Worm (Caenorhabditis elegans) whole organism, midembryonic: ENCODE results near the gene H01G02.3.

ENCODE experiments used
- T22C8.4 ChIP-seq: fragments of 200-800 bp; sonication (Bioruptor generic); IDR thresholded peaks from 2 replicates; pipeline ENCODE4 v1.3.6; 2022; ENCODE audit warnings: missing genetic modification characterization, missing compliant biosample characterization
- cog-1 ChIP-seq: sonication (generic microtip); optimal IDR thresholded peaks from 2 replicates; lab custom pipeline; 2016; ENCODE audit warnings: missing genetic modification characterization, missing compliant biosample characterization
- flt-1 ChIP-seq: fragments of 200-800 bp; sonication (Bioruptor generic); IDR thresholded peaks from 2 replicates; pipeline ENCODE4 v1.3.6; 2022; ENCODE audit warnings: missing genetic modification characterization, missing compliant biosample characterization
- klf-2 ChIP-seq: fragments of 200-800 bp; sonication (Bioruptor generic); conservative IDR thresholded peaks from 2 replicates; pipeline ENCODE4 v1.3.6; 2022; ENCODE audit warnings: missing genetic modification reagents, missing genetic modification characterization, missing compliant biosample characterization
- med-1 ChIP-seq: sonication (generic microtip); optimal IDR thresholded peaks from 2 replicates; lab custom pipeline; 2017; ENCODE audit warnings: missing genetic modification characterization, mild to moderate bottlenecking, missing compliant biosample characterization, antibody characterized with exemption, missing genetic modification reagents; ENCODE audit not compliant: insufficient read depth
- ref-1 ChIP-seq: fragments of 200-800 bp; sonication (Bioruptor generic); conservative IDR thresholded peaks from 2 replicates; pipeline ENCODE4 v1.3.6; 2022; ENCODE audit warnings: missing genetic modification reagents, missing genetic modification characterization, missing compliant biosample characterization
- tab-1 ChIP-seq: fragments of 200-800 bp; sonication (Bioruptor generic); IDR thresholded peaks from 2 replicates; pipeline ENCODE4 v1.3.6; 2022; ENCODE audit warnings: missing genetic modification characterization, missing compliant biosample characterization
- ztf-23 ChIP-seq: fragments of 200-800 bp; sonication (Bioruptor generic); IDR thresholded peaks from 2 replicates; pipeline ENCODE4 v1.3.6; 2022; ENCODE audit warnings: missing genetic modification reagents, missing genetic modification characterization, missing compliant biosample characterization
- ztf-29 ChIP-seq: fragments of 200-800 bp; sonication (Bioruptor generic); IDR thresholded peaks from 2 replicates; pipeline ENCODE4 v1.3.6; 2022; ENCODE audit warnings: missing genetic modification reagents, missing genetic modification characterization, missing compliant biosample characterization

Gene H01G02.3

DNA sequence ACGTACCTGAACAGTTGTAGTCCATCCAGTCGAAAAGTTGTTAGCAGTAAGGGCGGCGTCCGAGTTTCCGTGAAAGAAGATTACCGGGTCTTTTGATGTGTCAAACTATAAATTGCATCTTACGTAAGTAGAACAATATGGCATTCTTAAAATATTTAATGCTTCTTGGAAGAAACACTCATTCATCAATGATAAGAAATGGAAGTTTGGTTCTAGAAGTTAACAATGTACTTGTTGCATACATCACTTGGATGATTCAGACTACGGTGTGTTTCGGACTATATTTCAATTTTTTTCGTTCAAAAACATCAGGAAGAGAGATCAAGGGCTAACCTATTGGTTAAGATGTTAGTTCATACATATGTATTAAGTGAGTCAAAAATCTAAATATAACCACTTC is 20.3 kb downstream of the H01G02.3 start:
- TF ChIP-seq med-1 (GFP tag; lab: Kevin White, UChicago) (no peak), ref-1 (GFP tag; lab: Robert Waterston, UW) (no peak), tab-1 (GFP tag; lab: Robert Waterston, UW) (no peak), klf-2 (GFP tag; lab: Robert Waterston, UW) (no peak), flt-1 (GFP tag; lab: Robert Waterston, UW) (no peak)

DNA sequence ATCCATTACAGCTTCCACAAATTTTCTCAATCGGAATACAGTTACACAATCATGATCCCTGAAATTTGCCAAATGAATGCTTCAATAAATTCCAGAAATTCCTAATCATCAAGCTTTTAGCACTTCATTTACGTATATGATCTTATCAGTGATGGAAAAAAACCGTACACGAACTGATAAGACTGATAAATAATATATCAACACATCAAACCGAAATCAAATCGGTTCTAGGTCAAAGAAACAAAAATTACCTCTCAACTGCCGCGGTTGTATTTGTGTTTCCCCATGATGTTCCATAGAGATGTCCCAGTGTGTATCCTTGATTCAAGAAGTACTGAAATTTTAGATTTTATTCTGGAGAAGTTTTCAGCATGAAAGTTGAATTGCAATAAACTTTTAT is 21.3 kb downstream of the H01G02.3 start:
- TF ChIP-seq tab-1 (GFP tag; lab: Robert Waterston, UW) (no peak), T22C8.4 (GFP tag; lab: Robert Waterston, UW) (no peak), med-1 (GFP tag; lab: Kevin White, UChicago) (no peak), flt-1 (GFP tag; lab: Robert Waterston, UW) (no peak), cog-1 (tag; lab: Kevin White, UChicago) (no peak), ztf-23 (no peak), ref-1 (GFP tag; lab: Robert Waterston, UW) (no peak), klf-2 (GFP tag; lab: Robert Waterston, UW) (no peak), ztf-29 (GFP tag; lab: Robert Waterston, UW) (no peak)

DNA sequence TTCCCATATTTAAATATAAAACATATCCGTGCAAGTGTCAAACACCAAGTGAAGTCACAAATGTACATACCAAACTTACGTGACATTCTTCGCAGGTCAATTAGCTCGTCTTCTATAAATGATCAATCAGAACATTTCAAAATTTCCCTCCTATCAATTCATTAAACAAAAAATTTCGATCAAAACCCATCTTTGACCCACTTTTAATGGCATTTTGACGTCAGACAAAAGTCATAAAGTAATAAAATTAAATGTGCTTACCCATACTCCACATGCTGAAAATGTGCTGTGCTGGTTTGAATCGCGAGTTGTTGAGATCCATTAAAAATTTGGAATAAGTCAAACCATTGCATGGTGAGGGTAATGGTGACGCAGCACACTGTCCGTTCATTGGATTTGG is 22.6 kb downstream of the H01G02.3 start:
- TF ChIP-seq cog-1 (tag; lab: Kevin White, UChicago), result no peak
- TF ChIP-seq ztf-29 (GFP tag; lab: Robert Waterston, UW), result no peak
- TF ChIP-seq ref-1 (GFP tag; lab: Robert Waterston, UW), result no peak
- no peak for TF ChIP-seq klf-2 (GFP tag; lab: Robert Waterston, UW)
- no peak for TF ChIP-seq ztf-23
- TF ChIP-seq flt-1 (GFP tag; lab: Robert Waterston, UW), result no peak
- TF ChIP-seq tab-1 (GFP tag; lab: Robert Waterston, UW), result no peak
- no peak for TF ChIP-seq T22C8.4 (GFP tag; lab: Robert Waterston, UW)
- TF ChIP-seq med-1 (GFP tag; lab: Kevin White, UChicago), result no peak

DNA sequence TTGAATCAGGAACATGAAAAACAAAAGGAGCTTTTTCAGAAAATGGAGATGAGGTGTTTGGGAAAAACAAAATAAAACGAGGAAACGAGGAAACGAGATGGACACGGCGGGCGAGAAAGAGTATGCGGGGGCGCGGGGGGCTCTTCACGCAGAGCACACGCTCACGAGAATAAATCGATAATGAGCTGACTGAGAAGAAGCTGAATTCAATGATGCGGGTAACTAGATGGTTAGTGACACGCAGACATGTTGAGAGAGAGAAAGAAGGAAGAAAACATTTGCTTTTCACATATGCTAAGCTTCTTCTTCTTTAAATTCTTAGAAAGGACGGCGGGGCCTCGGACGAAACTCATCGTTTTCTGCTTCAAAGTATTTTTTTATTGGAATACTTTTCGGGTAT is 26.9 kb downstream of the H01G02.3 start:
- TF ChIP-seq ref-1 (GFP tag; lab: Robert Waterston, UW) (no peak), med-1 (GFP tag; lab: Kevin White, UChicago) (no peak), flt-1 (GFP tag; lab: Robert Waterston, UW) (no peak), T22C8.4 (GFP tag; lab: Robert Waterston, UW) (peak; percentile 73), ztf-29 (GFP tag; lab: Robert Waterston, UW) (no peak)

DNA sequence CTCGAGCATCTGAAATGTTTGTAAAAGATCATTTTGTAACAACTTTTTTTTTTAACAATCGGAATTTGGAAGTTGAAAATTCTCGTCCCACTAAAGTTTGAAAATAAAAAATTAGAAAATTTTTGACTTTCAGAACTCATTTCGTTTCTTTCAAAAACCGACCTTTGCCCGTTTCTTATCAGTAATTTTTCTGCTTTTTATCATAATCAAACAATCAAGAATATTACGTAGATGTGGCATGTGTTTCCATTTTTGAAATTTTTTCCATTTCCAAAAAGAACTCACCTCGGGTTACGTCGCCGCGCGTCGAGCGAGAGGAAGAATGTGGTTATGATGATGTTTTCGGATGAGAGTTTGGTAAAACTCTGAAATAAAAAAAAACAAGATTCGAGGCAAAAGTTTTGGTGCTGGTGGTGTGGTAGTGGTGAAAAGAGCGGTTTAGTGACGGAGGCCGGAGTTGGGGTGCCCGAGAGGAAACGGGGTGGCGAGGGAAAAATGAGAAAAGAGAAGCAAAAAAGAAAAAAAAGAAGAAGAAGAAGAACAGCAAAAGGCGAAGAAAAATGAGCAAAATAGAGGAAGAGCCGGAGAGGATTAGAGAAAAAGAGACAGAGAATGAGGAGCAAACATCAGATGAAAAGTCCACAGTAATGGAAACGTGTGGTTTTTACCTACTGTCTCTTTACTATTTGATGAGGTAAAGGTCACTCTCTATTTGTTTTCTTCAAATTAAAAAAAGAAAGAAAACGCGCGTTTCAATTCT is 31.5 kb downstream of the H01G02.3 start, which contains the start of gene T12A7.2:
T12A7.2 (minus strand) TSS at position 412 of the 760 bp plus-strand sequence.
- TF ChIP-seq ref-1 (GFP tag; lab: Robert Waterston, UW) (no peak), klf-2 (GFP tag; lab: Robert Waterston, UW) (no peak), tab-1 (GFP tag; lab: Robert Waterston, UW) (no peak), med-1 (GFP tag; lab: Kevin White, UChicago) (no peak), T22C8.4 (GFP tag; lab: Robert Waterston, UW) (no peak), ztf-29 (GFP tag; lab: Robert Waterston, UW) (no peak), ztf-23 (no peak), cog-1 (tag; lab: Kevin White, UChicago) (no peak)

DNA sequence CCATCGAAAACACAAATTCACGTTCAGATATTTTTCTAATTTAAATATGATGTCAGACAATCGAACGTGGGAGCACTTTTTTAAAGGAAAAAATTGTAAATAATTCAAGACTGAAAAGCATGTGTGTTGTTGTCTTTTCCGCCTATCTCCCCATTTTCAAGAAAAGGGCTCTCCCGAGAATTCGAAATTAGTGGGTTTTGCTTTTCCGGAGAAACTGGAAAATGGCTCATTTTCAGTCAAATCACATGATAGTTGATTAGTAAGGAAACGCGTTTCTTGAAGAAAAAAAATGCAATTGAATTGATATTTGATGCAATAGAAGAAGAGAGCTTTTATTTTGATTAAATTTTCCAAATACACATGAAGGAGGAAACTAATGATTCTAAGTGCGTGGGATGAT is 32.5 kb downstream of the H01G02.3 start:
- TF ChIP-seq med-1 (GFP tag; lab: Kevin White, UChicago), result no peak
- TF ChIP-seq cog-1 (tag; lab: Kevin White, UChicago), result no peak
- TF ChIP-seq ztf-29 (GFP tag; lab: Robert Waterston, UW), result no peak
- TF ChIP-seq klf-2 (GFP tag; lab: Robert Waterston, UW), result no peak
- no peak for TF ChIP-seq tab-1 (GFP tag; lab: Robert Waterston, UW)
- no peak for TF ChIP-seq ztf-23
- no peak for TF ChIP-seq ref-1 (GFP tag; lab: Robert Waterston, UW)
- no peak for TF ChIP-seq flt-1 (GFP tag; lab: Robert Waterston, UW)
- TF ChIP-seq T22C8.4 (GFP tag; lab: Robert Waterston, UW), result no peak

DNA sequence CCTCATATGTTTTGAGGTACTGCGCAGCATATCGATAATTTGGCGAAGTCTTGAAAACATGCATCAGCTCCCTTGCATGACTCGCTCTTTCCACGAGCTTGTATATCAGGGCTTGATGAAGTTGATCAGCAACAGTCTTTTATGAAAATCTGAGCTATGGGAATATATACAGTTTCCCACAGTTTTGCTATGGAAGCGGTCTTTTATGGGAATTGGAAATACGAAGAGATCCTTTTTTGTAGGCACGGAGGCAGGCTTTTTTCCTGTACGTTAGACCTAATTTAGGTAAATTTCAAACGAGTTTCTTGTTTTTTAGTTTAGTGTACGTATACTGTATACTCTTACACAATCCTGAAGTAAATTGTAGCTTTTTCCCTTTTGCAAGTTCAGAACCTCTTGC is 36.5 kb downstream of the H01G02.3 start, which contains the start of gene T12A7.9:
T12A7.9 (minus strand) TSS at position 101 of the 400 bp plus-strand sequence.
- TF ChIP-seq cog-1 (tag; lab: Kevin White, UChicago) (no peak), med-1 (GFP tag; lab: Kevin White, UChicago) (no peak), ztf-29 (GFP tag; lab: Robert Waterston, UW) (no peak), klf-2 (GFP tag; lab: Robert Waterston, UW) (no peak), flt-1 (GFP tag; lab: Robert Waterston, UW) (no peak)

DNA sequence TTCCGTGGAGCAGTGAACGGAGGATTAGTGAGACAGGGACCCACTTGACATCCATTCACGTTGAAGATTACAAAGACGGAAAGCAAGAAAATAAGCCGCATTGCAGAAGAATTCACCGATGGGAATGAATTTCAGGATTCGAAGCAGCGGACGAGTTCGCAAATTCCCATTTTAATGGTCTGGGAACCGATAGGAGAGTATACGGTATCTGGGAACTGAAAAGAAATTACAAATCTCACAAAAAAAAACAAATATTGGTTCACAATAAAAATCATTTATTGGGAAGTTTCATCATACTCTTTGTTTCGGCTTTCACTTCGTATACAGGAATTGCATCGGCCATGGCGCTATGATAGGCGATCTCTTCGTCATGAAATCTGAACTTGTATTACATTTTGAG is 37.4 kb downstream of the H01G02.3 start, which contains the start of gene T12A7.10:
T12A7.10 (minus strand) TSS at position 101 of the 400 bp plus-strand sequence.
- TF ChIP-seq tab-1 (GFP tag; lab: Robert Waterston, UW), result no peak
- no peak for TF ChIP-seq cog-1 (tag; lab: Kevin White, UChicago)
- no peak for TF ChIP-seq ztf-23
- TF ChIP-seq klf-2 (GFP tag; lab: Robert Waterston, UW), result no peak
- no peak for TF ChIP-seq T22C8.4 (GFP tag; lab: Robert Waterston, UW)
- TF ChIP-seq ref-1 (GFP tag; lab: Robert Waterston, UW), result no peak
- TF ChIP-seq med-1 (GFP tag; lab: Kevin White, UChicago), result no peak
- no peak for TF ChIP-seq flt-1 (GFP tag; lab: Robert Waterston, UW)
- no peak for TF ChIP-seq ztf-29 (GFP tag; lab: Robert Waterston, UW)

DNA sequence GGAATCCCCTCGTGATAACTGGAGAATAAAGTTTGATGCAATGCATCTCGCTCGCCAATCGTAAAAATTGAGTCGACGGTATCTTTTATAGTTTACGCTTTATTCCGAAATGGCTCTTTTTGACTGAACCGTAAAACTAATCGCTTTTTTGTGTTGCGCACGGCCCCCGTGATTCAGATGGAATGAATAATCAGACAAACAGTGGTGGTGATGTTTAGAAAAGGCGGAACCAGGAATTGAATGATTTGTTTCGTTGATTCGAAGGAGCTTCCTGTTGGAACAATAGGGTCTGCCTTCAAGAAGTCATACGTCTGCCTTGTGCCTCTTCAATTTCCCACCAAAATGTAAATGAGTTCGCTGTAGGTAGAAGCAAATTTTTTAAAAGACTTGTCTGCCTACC is 38.1 kb downstream of the H01G02.3 start, which contains the start of gene scl-18:
scl-18 (minus strand) TSS at position 101 of the 400 bp plus-strand sequence.
- TF ChIP-seq ref-1 (GFP tag; lab: Robert Waterston, UW) (no peak), ztf-23 (no peak), tab-1 (GFP tag; lab: Robert Waterston, UW) (no peak), med-1 (GFP tag; lab: Kevin White, UChicago) (no peak), flt-1 (GFP tag; lab: Robert Waterston, UW) (no peak)
